Worm (Caenorhabditis elegans) whole organism, L4/young adult: ENCODE data around the gene C35D10.7.

Source experiments
- dao-5 ChIP-seq: sonication (generic microtip); optimal IDR thresholded peaks from 2 replicates; lab custom pipeline; 2016; ENCODE audit warnings: missing genotype, missing genetic modification characterization, moderate library complexity, missing compliant biosample characterization
- him-1 ChIP-seq: sonication (generic microtip); optimal IDR thresholded peaks from 2 replicates; lab custom pipeline; 2016; ENCODE audit warnings: missing genotype, missing genetic modification reagents, missing genetic modification characterization, missing compliant biosample characterization

- no peak for TF ChIP-seq dao-5
- TF ChIP-seq him-1 (tag; lab: Kevin White, UChicago) = no peak
Observed at ce11 chrIII:4856992-4857391, 999 bp downstream of the C35D10.7 start.
